Worm (Caenorhabditis elegans) whole organism, late embryonic: Measurements from ENCODE around the gene sdz-5.

Source experiments
- ceh-30 ChIP-seq: fragments of 150-350 bp; optimal IDR thresholded peaks from 2 replicates; lab custom pipeline; 2014; ENCODE audit warnings: missing biosample characterization, missing genetic modification characterization
- dmd-4 ChIP-seq: sonication (generic microtip); optimal IDR thresholded peaks from 2 replicates; lab custom pipeline; 2016; ENCODE audit warnings: borderline replicate concordance, missing genetic modification characterization, missing compliant biosample characterization
- ets-4 ChIP-seq: sonication (generic microtip); optimal IDR thresholded peaks from 2 replicates; lab custom pipeline; 2016; ENCODE audit warnings: missing genetic modification characterization, missing compliant biosample characterization
- fkh-10 ChIP-seq: fragments of 150-350 bp; optimal IDR thresholded peaks from 2 replicates; lab custom pipeline; 2014; ENCODE audit warnings: missing biosample characterization, missing genetic modification reagents, missing genetic modification characterization
- lim-6 ChIP-seq: sonication (generic microtip); optimal IDR thresholded peaks from 2 replicates; lab custom pipeline; 2016; ENCODE audit warnings: missing genetic modification characterization, missing compliant biosample characterization
- nhr-232 ChIP-seq: sonication (generic microtip); optimal IDR thresholded peaks from 2 replicates; lab custom pipeline; 2016; ENCODE audit warnings: missing genetic modification characterization, missing compliant biosample characterization
- pha-2 ChIP-seq: sonication (generic microtip); optimal IDR thresholded peaks from 2 replicates; lab custom pipeline; 2017; ENCODE audit warnings: mild to moderate bottlenecking, missing genetic modification characterization, missing compliant biosample characterization
- unc-55 ChIP-seq: sonication (generic microtip); optimal IDR thresholded peaks from 2 replicates; lab custom pipeline; 2017; ENCODE audit warnings: missing biosample characterization, missing genetic modification reagents, missing genetic modification characterization
- unc-86 ChIP-seq: sonication (generic microtip); optimal IDR thresholded peaks from 2 replicates; lab custom pipeline; 2016; ENCODE audit warnings: missing genetic modification characterization, missing compliant biosample characterization

DNA sequence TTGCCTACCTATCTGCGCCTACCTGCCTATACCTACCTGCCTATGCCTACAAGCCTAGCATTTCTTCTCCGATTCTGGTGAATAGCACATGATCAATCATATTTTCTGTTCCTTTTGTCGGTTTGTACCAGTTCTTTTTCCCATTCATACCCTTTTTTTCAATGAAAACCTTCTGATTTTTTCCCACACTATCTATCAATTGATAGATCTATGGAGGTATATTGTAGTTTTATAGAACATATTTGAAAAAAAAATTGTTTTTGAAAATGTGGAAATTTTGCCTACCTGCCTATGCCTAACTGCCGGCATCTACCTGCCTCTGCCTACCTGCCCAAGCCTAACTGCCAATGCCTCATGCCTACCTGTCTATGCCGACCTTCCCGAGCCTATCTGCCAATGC is 44.9 kb upstream of the sdz-5 start:
- TF ChIP-seq pha-2 (tag; lab: Kevin White, UChicago), result no peak
- no peak for TF ChIP-seq dmd-4 (tag; lab: Kevin White, UChicago)
- no peak for TF ChIP-seq fkh-10 (GFP tag; lab: Kevin White, UChicago)
- TF ChIP-seq unc-55 (GFP tag; lab: Kevin White, UChicago), result no peak
- no peak for TF ChIP-seq unc-86 (tag; lab: Kevin White, UChicago)
- TF ChIP-seq ceh-30 (tag; lab: Kevin White, UChicago), result no peak
- no peak for TF ChIP-seq nhr-232 (tag; lab: Kevin White, UChicago)
- TF ChIP-seq ets-4 (tag; lab: Kevin White, UChicago), result no peak
- TF ChIP-seq lim-6, result no peak
